Fruit fly (Drosophila melanogaster) whole organism, prepupa: Measurements from ENCODE around the gene Sfp24Ba.
A peak's percentile ranks its signal among the peaks of the same experiment; 100 is the strongest.

Source experiments
- Blimp-1 ChIP-seq: fragments of 200-800 bp; sonication (Bioruptor generic); optimal IDR thresholded peaks from 3 replicates; lab custom pipeline; 2017; ENCODE audit warnings: missing biosample characterization, missing genetic modification characterization, mild to moderate bottlenecking, moderate library complexity, missing genetic modification reagents
- CG10631 ChIP-seq: fragments of 200-800 bp; sonication (Bioruptor generic); optimal IDR thresholded peaks from 2 replicates; lab custom pipeline; 2016; ENCODE audit warnings: missing biosample characterization, missing genetic modification characterization
- CG11902 ChIP-seq: fragments of 200-800 bp; sonication (Bioruptor generic); optimal IDR thresholded peaks from 3 replicates; lab custom pipeline; 2016; ENCODE audit warnings: missing biosample characterization, missing genetic modification characterization
- CG15336 ChIP-seq: fragments of 200-800 bp; sonication (Bioruptor generic); IDR thresholded peaks from 2 replicates; pipeline ENCODE4 v1.3.6; 2022; ENCODE audit warnings: missing biosample characterization, missing genetic modification characterization
- CG16779 ChIP-seq: fragments of 200-800 bp; sonication (Bioruptor generic); optimal IDR thresholded peaks from 3 replicates; lab custom pipeline; 2017; ENCODE audit warnings: missing biosample characterization, mild to moderate bottlenecking, missing genetic modification characterization
- CG31627 ChIP-seq: fragments of 200-800 bp; sonication (Bioruptor generic); optimal IDR thresholded peaks from 3 replicates; lab custom pipeline; 2016; ENCODE audit warnings: missing biosample characterization, missing genetic modification characterization
- CG32006 ChIP-seq: fragments of 200-800 bp; sonication (Bioruptor generic); optimal IDR thresholded peaks from 3 replicates; lab custom pipeline; 2017; ENCODE audit warnings: missing biosample characterization, mild to moderate bottlenecking, missing genetic modification characterization
- CG34406 ChIP-seq: fragments of 200-800 bp; sonication (Bioruptor generic); optimal IDR thresholded peaks from 3 replicates; lab custom pipeline; 2016; ENCODE audit warnings: missing biosample characterization, missing genetic modification characterization
- CG3919 ChIP-seq: fragments of 200-800 bp; sonication (Bioruptor generic); optimal IDR thresholded peaks from 3 replicates; lab custom pipeline; 2016; ENCODE audit warnings: missing biosample characterization, missing genetic modification characterization
- CG4318 ChIP-seq: fragments of 200-800 bp; sonication (Bioruptor generic); optimal IDR thresholded peaks from 3 replicates; lab custom pipeline; 2017; ENCODE audit warnings: missing biosample characterization, mild to moderate bottlenecking, missing genetic modification characterization
- CG6163 ChIP-seq: fragments of 200-800 bp; sonication (Bioruptor generic); IDR thresholded peaks from 3 replicates; pipeline ENCODE4 v1.3.6; 2022; ENCODE audit warnings: missing biosample characterization, missing genetic modification characterization
- CG6276 ChIP-seq: fragments of 200-800 bp; sonication (Bioruptor generic); optimal IDR thresholded peaks from 2 replicates; lab custom pipeline; 2017; ENCODE audit warnings: missing biosample characterization, mild to moderate bottlenecking, missing genetic modification characterization
- CG6792 ChIP-seq: fragments of 200-800 bp; sonication (Bioruptor generic); optimal IDR thresholded peaks from 3 replicates; lab custom pipeline; 2016; ENCODE audit warnings: missing biosample characterization, missing genetic modification characterization
- CG6808 ChIP-seq: fragments of 200-800 bp; sonication (Bioruptor generic); optimal IDR thresholded peaks from 3 replicates; lab custom pipeline; 2017; ENCODE audit warnings: missing biosample characterization, missing genetic modification characterization, mild to moderate bottlenecking, moderate library complexity, missing genetic modification reagents
- CG6854 ChIP-seq: fragments of 200-800 bp; sonication (Bioruptor generic); optimal IDR thresholded peaks from 2 replicates; lab custom pipeline; 2017; ENCODE audit warnings: missing biosample characterization, mild to moderate bottlenecking, missing genetic modification characterization
- CG7368 ChIP-seq: fragments of 200-800 bp; sonication (Bioruptor generic); optimal IDR thresholded peaks from 3 replicates; lab custom pipeline; 2016; ENCODE audit warnings: missing biosample characterization, missing genetic modification characterization
- CG8119 ChIP-seq: fragments of 200-800 bp; sonication (Bioruptor generic); IDR thresholded peaks from 3 replicates; pipeline ENCODE4 v1.3.6; 2022; ENCODE audit warnings: missing biosample characterization, missing genetic modification characterization
- CG8319 ChIP-seq: fragments of 200-800 bp; sonication (Bioruptor generic); optimal IDR thresholded peaks from 3 replicates; lab custom pipeline; 2016; ENCODE audit warnings: missing biosample characterization, missing genetic modification characterization
- CG8632 ChIP-seq: fragments of 200-800 bp; sonication (Bioruptor generic); optimal IDR thresholded peaks from 3 replicates; lab custom pipeline; 2016; ENCODE audit warnings: missing biosample characterization, missing genetic modification characterization
- CG9139 ChIP-seq: fragments of 200-800 bp; sonication (Bioruptor generic); optimal IDR thresholded peaks from 3 replicates; lab custom pipeline; 2017; ENCODE audit warnings: missing biosample characterization, mild to moderate bottlenecking, missing genetic modification characterization
- Eip75B ChIP-seq: fragments of 200-800 bp; sonication (Bioruptor generic); optimal IDR thresholded peaks from 3 replicates; lab custom pipeline; 2016; ENCODE audit warnings: missing biosample characterization, missing genetic modification characterization
- Eip78C ChIP-seq: fragments of 200-800 bp; sonication (Bioruptor generic); peaks from one replicate; lab custom pipeline; 2016; ENCODE audit warnings: missing biosample characterization, missing genetic modification characterization
- Ets21C ChIP-seq: fragments of 200-800 bp; sonication (Bioruptor generic); optimal IDR thresholded peaks from 3 replicates; lab custom pipeline; 2016; ENCODE audit warnings: missing biosample characterization, missing genetic modification characterization
- Ets96B ChIP-seq: fragments of 200-800 bp; optimal IDR thresholded peaks from 2 replicates; lab custom pipeline; 2019; ENCODE audit warnings: missing biosample characterization, mild to moderate bottlenecking, missing genetic modification characterization, moderate library complexity
- Gug ChIP-seq: fragments of 200-800 bp; sonication (Bioruptor generic); IDR thresholded peaks from 2 replicates; pipeline ENCODE4 v1.3.6; 2022; ENCODE audit warnings: missing biosample characterization, missing genetic modification characterization
- Hr38 ChIP-seq: sonication (Bioruptor generic); optimal IDR thresholded peaks from 2 replicates; lab custom pipeline; 2016; ENCODE audit warnings: missing biosample characterization, missing genetic modification characterization
- Hr39 ChIP-seq: fragments of 200-800 bp; sonication (Bioruptor generic); optimal IDR thresholded peaks from 2 replicates; lab custom pipeline; 2016; ENCODE audit warnings: missing biosample characterization, missing genetic modification characterization
- Hr4 ChIP-seq: fragments of 200-800 bp; sonication (Bioruptor generic); optimal IDR thresholded peaks from 3 replicates; lab custom pipeline; 2016; ENCODE audit warnings: missing biosample characterization, missing genetic modification characterization
- Lpt ChIP-seq: fragments of 200-800 bp; sonication (Bioruptor generic); optimal IDR thresholded peaks from 3 replicates; lab custom pipeline; 2016; ENCODE audit warnings: missing biosample characterization, missing genetic modification characterization
- OdsH ChIP-seq: fragments of 200-800 bp; sonication (Bioruptor generic); optimal IDR thresholded peaks from 3 replicates; lab custom pipeline; 2016; ENCODE audit warnings: missing biosample characterization, missing genetic modification characterization
- Smox ChIP-seq: fragments of 200-800 bp; sonication (Bioruptor generic); optimal IDR thresholded peaks from 3 replicates; lab custom pipeline; 2016; ENCODE audit warnings: missing biosample characterization, missing genetic modification characterization
- Sox14 ChIP-seq: fragments of 200-800 bp; sonication (Bioruptor generic); optimal IDR thresholded peaks from 3 replicates; lab custom pipeline; 2016; ENCODE audit warnings: missing biosample characterization, missing genetic modification characterization
- Sox15 ChIP-seq: fragments of 200-800 bp; sonication (Bioruptor generic); optimal IDR thresholded peaks from 3 replicates; lab custom pipeline; 2016; ENCODE audit warnings: missing biosample characterization, missing genetic modification characterization
- acj6 ChIP-seq: fragments of 200-800 bp; sonication (Bioruptor generic); optimal IDR thresholded peaks from 3 replicates; lab custom pipeline; 2016; ENCODE audit warnings: missing biosample characterization, missing genetic modification characterization
- dac ChIP-seq: fragments of 200-800 bp; sonication (Bioruptor generic); optimal IDR thresholded peaks from 2 replicates; lab custom pipeline; 2017; ENCODE audit warnings: missing biosample characterization, mild to moderate bottlenecking, missing genetic modification characterization
- dsx ChIP-seq: fragments of 200-800 bp; optimal IDR thresholded peaks from 3 replicates; lab custom pipeline; 2019; ENCODE audit warnings: missing biosample characterization, mild to moderate bottlenecking, missing genetic modification characterization, moderate library complexity; ENCODE audit not compliant: poor library complexity, severe bottlenecking
- eg ChIP-seq: fragments of 200-800 bp; sonication (Bioruptor generic); IDR thresholded peaks from 3 replicates; pipeline ENCODE4 v1.3.6; 2022; ENCODE audit warnings: missing biosample characterization, missing genetic modification characterization
- esn ChIP-seq: fragments of 200-800 bp; sonication (Bioruptor generic); optimal IDR thresholded peaks from 2 replicates; lab custom pipeline; 2016; ENCODE audit warnings: missing biosample characterization, mild to moderate bottlenecking, missing genetic modification characterization, moderate library complexity
- fd59A ChIP-seq: fragments of 200-800 bp; sonication (Bioruptor generic); optimal IDR thresholded peaks from 2 replicates; lab custom pipeline; 2017; ENCODE audit warnings: missing biosample characterization, mild to moderate bottlenecking, missing genetic modification characterization, missing genetic modification reagents
- fd85E ChIP-seq: fragments of 200-800 bp; sonication (Bioruptor generic); optimal IDR thresholded peaks from 3 replicates; lab custom pipeline; 2016; ENCODE audit warnings: missing biosample characterization, missing genetic modification characterization
- fkh ChIP-seq: fragments of 200-800 bp; sonication (Bioruptor generic); optimal IDR thresholded peaks from 3 replicates; lab custom pipeline; 2017; ENCODE audit warnings: missing biosample characterization, mild to moderate bottlenecking, missing genetic modification characterization, moderate library complexity
- lz ChIP-seq: fragments of 200-800 bp; sonication (Bioruptor generic); optimal IDR thresholded peaks from 3 replicates; lab custom pipeline; 2016; ENCODE audit warnings: missing biosample characterization, missing genetic modification characterization
- pdm3 ChIP-seq: fragments of 200-800 bp; sonication (Bioruptor generic); optimal IDR thresholded peaks from 3 replicates; lab custom pipeline; 2016; ENCODE audit warnings: missing biosample characterization, missing genetic modification characterization
- salr ChIP-seq, 2 experiments: fragments of 200-800 bp; sonication (Bioruptor generic); optimal IDR thresholded peaks; 3 replicates each; lab custom pipeline; 2016 to 2018; ENCODE audit warnings: missing biosample characterization in 2 of 2, missing genetic modification characterization in 2 of 2, mild to moderate bottlenecking in 1 of 2
- spab ChIP-seq: fragments of 200-800 bp; sonication (Bioruptor generic); optimal IDR thresholded peaks from 2 replicates; lab custom pipeline; 2017; ENCODE audit warnings: missing biosample characterization, mild to moderate bottlenecking, missing genetic modification characterization, missing genetic modification reagents
- svp ChIP-seq: fragments of 200-800 bp; sonication (Bioruptor generic); peaks from one replicate; lab custom pipeline; 2016; ENCODE audit warnings: missing biosample characterization, missing genetic modification characterization
- topi ChIP-seq: fragments of 200-800 bp; sonication (Bioruptor generic); optimal IDR thresholded peaks from 3 replicates; lab custom pipeline; 2016; ENCODE audit warnings: missing biosample characterization, missing genetic modification characterization
- vri ChIP-seq: fragments of 200-800 bp; sonication (Bioruptor generic); optimal IDR thresholded peaks from 3 replicates; lab custom pipeline; 2016; ENCODE audit warnings: missing biosample characterization, mild to moderate bottlenecking, missing genetic modification characterization

Sfp24Ba gene

dm6 chr2L:3633871-3634270 is 34.5 kb downstream of the Sfp24Ba start:
- TF ChIP-seq CG7368: no peak
- peak; percentile 46 for TF ChIP-seq svp
- no peak for TF ChIP-seq CG8632 (GFP tag; lab: Kevin White, UChicago)
- no peak for TF ChIP-seq Hr39 (GFP tag; lab: Kevin White, UChicago)
- TF ChIP-seq pdm3 (GFP tag; lab: Kevin White, UChicago): no peak

dm6 chr2L:3632047-3632880 is 36.1 kb downstream of the Sfp24Ba start:
- peak; percentile 99 for TF ChIP-seq Eip78C (GFP tag; lab: Kevin White, UChicago)
- TF ChIP-seq pdm3 (GFP tag; lab: Kevin White, UChicago): peak; percentile 94
- peak; percentile 99 for TF ChIP-seq CG8319 (GFP tag; lab: Kevin White, UChicago)
- TF ChIP-seq CG32006 (GFP tag; lab: Kevin White, UChicago): peak; percentile 95
- TF ChIP-seq CG8119: peak; percentile 98
- peak; percentile 89 for TF ChIP-seq CG10631 (GFP tag; lab: Kevin White, UChicago)
- TF ChIP-seq Eip75B (GFP tag; lab: Kevin White, UChicago): peak; percentile 98
- peak; percentile 95 for TF ChIP-seq Hr39 (GFP tag; lab: Kevin White, UChicago)
- peak; percentile 88 for TF ChIP-seq CG11902 (GFP tag; lab: Kevin White, UChicago)
- TF ChIP-seq Ets21C (GFP tag; lab: Kevin White, UChicago): peak; percentile 89
- peak; percentile 99 for TF ChIP-seq spab
- TF ChIP-seq dac: peak; percentile 74
- TF ChIP-seq CG15336: peak; percentile 99
- TF ChIP-seq Smox (GFP tag; lab: Kevin White, UChicago): peak; percentile 95
- TF ChIP-seq CG6854 (GFP tag; lab: Kevin White, UChicago): peak; percentile 97
- peak; percentile 96 for TF ChIP-seq vri (GFP tag; lab: Kevin White, UChicago)
- TF ChIP-seq Gug (GFP tag; lab: Robert Waterston, UW): peak; percentile 99
- peak; percentile 98 for TF ChIP-seq CG6808 (GFP tag; lab: Kevin White, UChicago)
- TF ChIP-seq esn (GFP tag; lab: Kevin White, UChicago): peak; percentile 97
- peak; percentile 90 for TF ChIP-seq Lpt (GFP tag; lab: Kevin White, UChicago)
- TF ChIP-seq Ets96B (tag; lab: Kevin White, UChicago): peak; percentile 95
- peak; percentile 97 for TF ChIP-seq Sox14 (GFP tag; lab: Kevin White, UChicago)
- peak; percentile 96 for TF ChIP-seq topi (GFP tag; lab: Kevin White, UChicago)
- TF ChIP-seq Hr4 (GFP tag; lab: Kevin White, UChicago): peak; percentile 93
- peak; percentile 98 for TF ChIP-seq CG6163 (GFP tag; lab: Robert Waterston, UW)
- TF ChIP-seq CG16779: peak; percentile 91
- TF ChIP-seq dsx (GFP tag; lab: Kevin White, UChicago): peak; percentile 92
- TF ChIP-seq CG31627 (GFP tag; lab: Kevin White, UChicago): peak; percentile 95
- peak; percentile 88 for TF ChIP-seq Sox15
- peak; percentile 77 for TF ChIP-seq fkh
- TF ChIP-seq OdsH: peak; percentile 93
- peak; percentile 99 for TF ChIP-seq CG6276 (GFP tag; lab: Kevin White, UChicago)
- TF ChIP-seq salr (GFP tag; optimal IDR thresholded peaks at IDR 0.05; lab: Kevin White, UChicago): peak; percentile 86 to 93
- peak; percentile 83 for TF ChIP-seq CG9139 (GFP tag; lab: Kevin White, UChicago)
- peak; percentile 96 for TF ChIP-seq Blimp-1 (GFP tag; lab: Kevin White, UChicago)
- peak; percentile 94 for TF ChIP-seq CG3919
- TF ChIP-seq Hr38: no peak
- TF ChIP-seq eg (GFP tag; lab: Robert Waterston, UW): peak; percentile 99
- peak; percentile 94 for TF ChIP-seq lz (GFP tag; lab: Kevin White, UChicago)
- peak; percentile 87 for TF ChIP-seq CG4318
- TF ChIP-seq acj6 (GFP tag; lab: Kevin White, UChicago): peak; percentile 99
- peak; percentile 95 for TF ChIP-seq CG34406
- peak; percentile 94 for TF ChIP-seq CG6792 (GFP tag; lab: Kevin White, UChicago)
- peak; percentile 94 for TF ChIP-seq CG8632 (GFP tag; lab: Kevin White, UChicago)
- peak; percentile 98 for TF ChIP-seq CG7368
- TF ChIP-seq fd85E (GFP tag; lab: Kevin White, UChicago): peak; percentile 95
- TF ChIP-seq fd59A (GFP tag; lab: Kevin White, UChicago): peak; percentile 88
